Worm (Caenorhabditis elegans): ENCODE data around the gene col-88.

Gene col-88

ce11 chrIII:27341-27947 is 13.4 kb upstream of the col-88 start (continued):
- TF ChIP-seq aha-1 (tag; optimal IDR thresholded peaks at IDR 0.05) (no peak), ceh-90 (tag; optimal IDR thresholded peaks at IDR 0.05) (no peak), tbx-2 (tag; optimal IDR thresholded peaks at IDR 0.05) (no peak), ces-1 (GFP tag; optimal IDR thresholded peaks at IDR 0.05) (no peak), grh-1 (GFP tag; IDR thresholded peaks at IDR 0.05) (no peak), egl-13 (tag; optimal IDR thresholded peaks at IDR 0.05) (no peak), unc-130 (tag; optimal IDR thresholded peaks at IDR 0.05) (no peak), nhr-47 (tag; optimal IDR thresholded peaks at IDR 0.05) (peak; percentile 21), dsc-1 (tag; optimal IDR thresholded peaks at IDR 0.05) (peak; percentile 47), sox-4 (tag; optimal IDR thresholded peaks at IDR 0.05) (peak; percentile 52), irx-1 (tag; optimal IDR thresholded peaks at IDR 0.05) (no peak), nhr-20 (tag; optimal IDR thresholded peaks at IDR 0.05) (no peak), ztf-4 (tag; optimal IDR thresholded peaks at IDR 0.05) (no peak), nhr-28 (tag; optimal IDR thresholded peaks at IDR 0.05) (no peak), fkh-8 (tag; optimal IDR thresholded peaks at IDR 0.05) (peak; percentile 71), unc-30 (tag; optimal IDR thresholded peaks at IDR 0.05) (no peak), alr-1 (tag; optimal IDR thresholded peaks at IDR 0.05; ENCODE audit: borderline replicate concordance) (no peak), hlh-4 (tag; optimal IDR thresholded peaks at IDR 0.05) (no peak), skn-1 (tag; optimal IDR thresholded peaks at IDR 0.05) (peak; percentile 35)

ce11 chrIII:28841-29240 is 12.0 kb upstream of the col-88 start:
- no peak for TF ChIP-seq hlh-4 (tag; optimal IDR thresholded peaks at IDR 0.05)
- TF ChIP-seq C34B4.2 (tag; optimal IDR thresholded peaks at IDR 0.05): no peak
- peak; percentile 62 for TF ChIP-seq dsc-1 (tag; optimal IDR thresholded peaks at IDR 0.05)
- no peak for TF ChIP-seq egl-13 (tag; optimal IDR thresholded peaks at IDR 0.05)
- no peak for TF ChIP-seq nhr-19 (GFP tag; conservative IDR thresholded peaks at IDR 0.05)
- TF ChIP-seq nhr-47 (tag; optimal IDR thresholded peaks at IDR 0.05): peak; percentile 29
- peak; percentile 23 for TF ChIP-seq nhr-71 (tag; optimal IDR thresholded peaks at IDR 0.05)
- peak; percentile 57 for TF ChIP-seq fkh-8 (tag; optimal IDR thresholded peaks at IDR 0.05)
- TF ChIP-seq mep-1 (tag; optimal IDR thresholded peaks at IDR 0.05): no peak
- TF ChIP-seq aly-2 (tag; optimal IDR thresholded peaks at IDR 0.05): no peak
- TF ChIP-seq lsy-2 (tag; optimal IDR thresholded peaks at IDR 0.05): no peak
- TF ChIP-seq lin-14 (GFP tag; optimal IDR thresholded peaks at IDR 0.05): peak; percentile 42
- TF ChIP-seq elt-2 (tag; optimal IDR thresholded peaks at IDR 0.05): no peak
- TF ChIP-seq isw-1 (GFP tag; IDR thresholded peaks at IDR 0.05): no peak

DNA sequence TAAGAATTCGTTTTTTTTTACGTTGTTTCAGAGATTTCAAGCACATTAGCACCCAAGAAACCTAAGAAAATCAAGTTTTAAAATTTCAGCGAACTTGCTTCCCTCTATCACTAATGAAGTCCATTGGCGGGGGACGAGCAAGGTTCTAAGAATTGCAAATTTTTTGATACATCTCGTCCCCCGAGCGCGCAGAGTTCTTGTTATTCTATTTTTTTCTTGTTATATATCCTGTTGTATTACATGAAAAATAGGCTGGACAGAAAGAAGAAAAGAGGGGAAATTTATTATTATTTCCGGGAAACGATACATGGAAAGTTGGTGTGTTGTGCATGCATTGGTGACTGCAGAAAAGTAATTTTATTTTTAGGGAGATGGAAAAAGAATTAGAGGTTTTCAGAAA is 11.2 kb upstream of the col-88 start:
- TF ChIP-seq unc-62 (GFP tag; optimal IDR thresholded peaks at IDR 0.05) (no peak), lir-3 (tag; optimal IDR thresholded peaks at IDR 0.05; ENCODE audit: poor library complexity) (no peak), tbx-2 (tag; optimal IDR thresholded peaks at IDR 0.05) (no peak), swsn-7 (tag; optimal IDR thresholded peaks at IDR 0.05) (peak; percentile 10), F16B12.6 (tag; optimal IDR thresholded peaks at IDR 0.05) (no peak), sptf-1 (tag; optimal IDR thresholded peaks at IDR 0.05) (no peak), xbp-1 (tag; optimal IDR thresholded peaks at IDR 0.05) (no peak), sup-37 (GFP tag; optimal IDR thresholded peaks at IDR 0.05) (no peak), nhr-19 (GFP tag; conservative IDR thresholded peaks at IDR 0.05) (no peak), tlp-1 (tag; optimal IDR thresholded peaks at IDR 0.05) (no peak), dsc-1 (tag; optimal IDR thresholded peaks at IDR 0.05) (peak; percentile 24), ztf-11 (tag; optimal IDR thresholded peaks at IDR 0.05) (no peak), unc-98 (GFP tag; IDR thresholded peaks at IDR 0.05) (no peak), ceh-63 (GFP tag; optimal IDR thresholded peaks at IDR 0.05) (no peak), snpc-4 (tag; optimal IDR thresholded peaks at IDR 0.05) (no peak), nhr-237 (tag; optimal IDR thresholded peaks at IDR 0.05) (no peak), alr-1 (tag; optimal IDR thresholded peaks at IDR 0.05; ENCODE audit: borderline replicate concordance) (no peak), mdl-1 (tag; optimal IDR thresholded peaks at IDR 0.05) (no peak), fkh-8 (tag; optimal IDR thresholded peaks at IDR 0.05) (peak; percentile 65), efl-1 (optimal IDR thresholded peaks at IDR 0.05) (no peak), efl-1 (GFP tag; optimal IDR thresholded peaks at IDR 0.05 in 1 of 2) (no peak), hlh-17 (GFP tag; optimal IDR thresholded peaks at IDR 0.05; ENCODE audit: borderline replicate concordance) (no peak), nhr-47 (tag; optimal IDR thresholded peaks at IDR 0.05) (peak; percentile 52), unc-86 (tag; optimal IDR thresholded peaks at IDR 0.05) (peak; percentile 68), sox-4 (tag; optimal IDR thresholded peaks at IDR 0.05) (peak; percentile 23), mef-2 (tag; optimal IDR thresholded peaks at IDR 0.05) (no peak), rnt-1 (tag; optimal IDR thresholded peaks at IDR 0.05) (no peak), lin-35 (GFP tag; optimal IDR thresholded peaks at IDR 0.05) (no peak), lin-14 (GFP tag; optimal IDR thresholded peaks at IDR 0.05) (peak; percentile 55)
